Fruit fly (Drosophila melanogaster): ENCODE results near the gene CG1662.
A peak's percentile ranks its signal among the peaks of the same experiment; 100 is the strongest.

The CG1662 gene

dm6 chrX:13387373-13387850 is at the start of gene CG1662, which contains the start of gene Ype (continued):
- no peak for TF ChIP-seq CG10274 (GFP tag; optimal IDR thresholded peaks at IDR 0.05)
- peak; percentile 86 for TF ChIP-seq CG14710 (tag; optimal IDR thresholded peaks at IDR 0.05)
- 0 out of 2 replicates have a peak, but pooled peaks have one; percentile 45 for TF ChIP-seq sens-2 (GFP tag; IDR thresholded peaks at IDR 0.05)
- peak; percentile 57 for TF ChIP-seq Antp (GFP tag; optimal IDR thresholded peaks at IDR 0.05)
- TF ChIP-seq Dp (GFP tag; optimal IDR thresholded peaks at IDR 0.05), result peak; percentile 34
- TF ChIP-seq E2f2 (GFP tag; IDR thresholded peaks at IDR 0.05), result peak; percentile 61
- peak; percentile 80 for TF ChIP-seq Rfx (GFP tag; IDR thresholded peaks at IDR 0.05)
- TF ChIP-seq repo (GFP tag; optimal IDR thresholded peaks at IDR 0.05), result peak; percentile 3
- peak; percentile 52; the same call in 1 of the 2 replicates for TF ChIP-seq klu (GFP tag; IDR thresholded peaks at IDR 0.05)
- TF ChIP-seq Dad (GFP tag; optimal IDR thresholded peaks at IDR 0.05), result peak; percentile 59
- TF ChIP-seq Fer1 (GFP tag; optimal IDR thresholded peaks at IDR 0.05), result peak; percentile 71
- TF ChIP-seq Dek (tag; optimal IDR thresholded peaks at IDR 0.05), result peak; percentile 72
- peak; percentile 61 for TF ChIP-seq twi (tag; optimal IDR thresholded peaks at IDR 0.05)
- TF ChIP-seq hth (optimal IDR thresholded peaks at IDR 0.05), result no peak
- TF ChIP-seq CG8765 (GFP tag; IDR thresholded peaks at IDR 0.05), result no peak
- peak; percentile 41 for TF ChIP-seq CG12236 (GFP tag; optimal IDR thresholded peaks at IDR 0.05)
- no peak for TF ChIP-seq CG7271 (tag; optimal IDR thresholded peaks at IDR 0.05)
- TF ChIP-seq CG12942 (GFP tag; optimal IDR thresholded peaks at IDR 0.05), result peak; percentile 61
- TF ChIP-seq CG6791 (GFP tag; IDR thresholded peaks at IDR 0.05; ENCODE audit: partially characterized antibody), result no peak
- peak; percentile 67 for TF ChIP-seq CHES-1-like (GFP tag; optimal IDR thresholded peaks at IDR 0.05)
- TF ChIP-seq CG7839 (tag; optimal IDR thresholded peaks at IDR 0.05), result peak; percentile 79
- TF ChIP-seq CG3163 (GFP tag; optimal IDR thresholded peaks at IDR 0.05), result peak; percentile 35
- peak; percentile 59 for TF ChIP-seq chm (GFP tag; IDR thresholded peaks at IDR 0.05)
- peak; percentile 21 for TF ChIP-seq CG3065 (GFP tag; optimal IDR thresholded peaks at IDR 0.05)
- TF ChIP-seq sens (GFP tag), result peak; percentile 86
- TF ChIP-seq ash1 (GFP tag; optimal IDR thresholded peaks at IDR 0.05), result no peak
- peak; percentile 6 for TF ChIP-seq lbe (GFP tag; optimal IDR thresholded peaks at IDR 0.05)
- TF ChIP-seq Sox102F (GFP tag; optimal IDR thresholded peaks at IDR 0.05), result peak; percentile 67
- peak; percentile 20 for TF ChIP-seq CTCF (GFP tag; optimal IDR thresholded peaks at IDR 0.05)
- TF ChIP-seq Awh (GFP tag; IDR thresholded peaks at IDR 0.05), result 0 out of 2 replicates have a peak, but pooled peaks have one; percentile 39
- peak; percentile 47 for TF ChIP-seq CG1603 (tag; optimal IDR thresholded peaks at IDR 0.05)
- TF ChIP-seq dpn (GFP tag; optimal IDR thresholded peaks at IDR 0.05), result peak; percentile 68 to 80
- TF ChIP-seq grn (GFP tag; optimal IDR thresholded peaks at IDR 0.05), result no peak
- TF ChIP-seq lab (GFP tag; optimal IDR thresholded peaks at IDR 0.05), result peak; percentile 76
- peak; percentile 68 for TF ChIP-seq Usf (GFP tag; optimal IDR thresholded peaks at IDR 0.05)
- peak; percentile 76 for TF ChIP-seq zen (tag; optimal IDR thresholded peaks at IDR 0.05)
- no peak for TF ChIP-seq Eip74EF (GFP tag; optimal IDR thresholded peaks at IDR 0.05)
- TF ChIP-seq CG8089 (GFP tag; optimal IDR thresholded peaks at IDR 0.05), result peak; percentile 53
- TF ChIP-seq pita (GFP tag; optimal IDR thresholded peaks at IDR 0.05), result no peak
- no peak for TF ChIP-seq cg (GFP tag; optimal IDR thresholded peaks at IDR 0.05)
- TF ChIP-seq Blimp-1 (GFP tag; optimal IDR thresholded peaks at IDR 0.05), result peak; percentile 57
- TF ChIP-seq Dref (GFP tag; IDR thresholded peaks at IDR 0.05), result peak; percentile 63
- peak; percentile 66; the same call in 2 of the 3 replicates for TF ChIP-seq CG14860 (GFP tag; IDR thresholded peaks at IDR 0.05; ENCODE audit: partially characterized antibody)
- peak; percentile 88 for TF ChIP-seq nmo (GFP tag; optimal IDR thresholded peaks at IDR 0.05)
- TF ChIP-seq HmgZ (tag; optimal IDR thresholded peaks at IDR 0.05), result peak; percentile 49
- peak; percentile 57 for TF ChIP-seq pum (GFP tag; optimal IDR thresholded peaks at IDR 0.05)
- peak; percentile 38 for TF ChIP-seq Deaf1 (tag; optimal IDR thresholded peaks at IDR 0.05)
- peak; percentile 77 for TF ChIP-seq CG17829 (tag; optimal IDR thresholded peaks at IDR 0.05)
- no peak for TF ChIP-seq pros (GFP tag; optimal IDR thresholded peaks at IDR 0.05)
- no peak for TF ChIP-seq gce (GFP tag; IDR thresholded peaks at IDR 0.05)
- TF ChIP-seq CG11398 (GFP tag; optimal IDR thresholded peaks at IDR 0.05), result no peak

All from whole organism, embryonic.